Worm (Caenorhabditis elegans) whole organism, L2 larva: ENCODE measurements around the gene atat-2.

Source experiments
- ZK546.5 ChIP-seq: sonication (generic microtip); optimal IDR thresholded peaks from 2 replicates; lab custom pipeline; 2017; ENCODE audit warnings: missing biosample characterization, missing genetic modification characterization
- aly-2 ChIP-seq: fragments of 150-350 bp; optimal IDR thresholded peaks from 2 replicates; lab custom pipeline; 2014; ENCODE audit warnings: missing biosample characterization, missing genetic modification characterization
- ceh-82 ChIP-seq: fragments of 150-350 bp; optimal IDR thresholded peaks from 2 replicates; lab custom pipeline; 2014; ENCODE audit warnings: missing biosample characterization, missing genetic modification characterization
- gmeb-1 ChIP-seq: fragments of 150-350 bp; optimal IDR thresholded peaks from 2 replicates; lab custom pipeline; 2014; ENCODE audit warnings: missing biosample characterization, missing genetic modification characterization
- lin-13 ChIP-seq: fragments of 150-350 bp; optimal IDR thresholded peaks from 2 replicates; lab custom pipeline; 2014; ENCODE audit warnings: missing biosample characterization, missing genetic modification reagents, missing genetic modification characterization
- mdl-1 ChIP-seq, 2 experiments: fragments of 150-350 bp in 1 of 2; sonication (generic microtip) in 1 of 2; optimal IDR thresholded peaks; 2 replicates each; lab custom pipeline; 2017; ENCODE audit warnings: missing biosample characterization in 2 of 2, missing genetic modification characterization in 2 of 2
- nhr-11 ChIP-seq: fragments of 150-350 bp; optimal IDR thresholded peaks from 2 replicates; lab custom pipeline; 2014; ENCODE audit warnings: missing biosample characterization, missing genetic modification characterization
- skn-1 ChIP-seq: sonication (generic microtip); optimal IDR thresholded peaks from 2 replicates; lab custom pipeline; 2017; ENCODE audit warnings: missing biosample characterization, missing genetic modification characterization

DNA sequence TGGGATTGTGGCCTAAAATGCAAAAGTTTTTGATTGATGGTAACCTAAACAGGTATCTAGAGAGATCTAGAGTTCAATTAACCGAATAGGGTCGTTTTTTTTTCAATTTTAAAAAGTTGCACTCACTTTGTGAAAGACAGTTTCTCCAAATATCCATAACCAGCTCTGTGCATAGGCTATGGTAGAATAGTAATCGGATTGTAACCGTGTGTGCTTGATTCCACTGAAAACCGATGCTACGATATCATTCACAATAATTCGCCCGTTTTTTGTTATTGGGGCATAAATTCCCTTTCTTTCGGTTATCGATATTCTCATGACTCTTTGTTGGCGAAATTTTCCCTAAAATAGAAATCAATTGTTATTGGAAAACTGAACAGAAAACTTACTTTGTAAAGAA is 3.2 kb downstream of the atat-2 start:
- TF ChIP-seq gmeb-1 (tag; lab: Kevin White, UChicago) (no peak), nhr-11 (no peak), ZK546.5 (tag; lab: Kevin White, UChicago) (no peak), aly-2 (tag; lab: Kevin White, UChicago) (no peak), mdl-1 (tag; optimal IDR thresholded peaks at IDR 0.05; lab: Kevin White, UChicago) (no peak), lin-13 (GFP tag; lab: Kevin White, UChicago) (no peak), ceh-82 (tag; lab: Kevin White, UChicago) (no peak), skn-1 (tag; lab: Kevin White, UChicago) (no peak)
